Worm (Caenorhabditis elegans): ENCODE data around the gene C23F12.3.

DNA sequence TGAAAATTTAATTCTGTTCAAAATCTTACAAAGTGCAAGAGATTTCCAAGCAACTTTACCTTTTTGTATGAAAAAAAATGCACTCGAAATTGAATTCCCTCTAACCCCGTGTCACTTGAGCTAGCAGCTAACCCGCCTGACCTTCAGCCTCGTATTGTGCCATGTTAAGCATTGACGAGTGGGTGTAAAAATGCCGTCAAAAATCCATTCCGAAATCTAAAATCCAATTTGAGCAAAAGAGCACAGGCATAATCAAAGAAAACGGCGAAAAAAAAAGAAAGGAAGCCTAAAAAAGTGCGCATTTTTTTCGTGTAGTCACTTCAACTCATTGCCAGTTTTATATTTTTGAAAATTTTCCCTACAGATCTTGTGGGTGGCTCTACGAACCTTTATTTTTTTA is 26.9 kb upstream of the C23F12.3 start, which contains the start of gene pkc-2:
- no peak for TF ChIP-seq nfyb-1 (GFP tag; IDR thresholded peaks at IDR 0.05)
- no peak for TF ChIP-seq hlh-12 (tag; optimal IDR thresholded peaks at IDR 0.05)
- TF ChIP-seq ama-1 (optimal IDR thresholded peaks at IDR 0.05): no peak
- no peak for TF ChIP-seq ama-1 (GFP tag; optimal IDR thresholded peaks at IDR 0.05)
- TF ChIP-seq Y95B8A.8 (GFP tag; IDR thresholded peaks at IDR 0.05): no peak
- TF ChIP-seq B0019.2 (GFP tag; conservative IDR thresholded peaks at IDR 0.05): no peak
- TF ChIP-seq snpc-4 (GFP tag; optimal IDR thresholded peaks at IDR 0.05): no peak
- no peak for TF ChIP-seq snpc-4 (tag; optimal IDR thresholded peaks at IDR 0.05)
- TF ChIP-seq ceh-27 (GFP tag; optimal IDR thresholded peaks at IDR 0.05): no peak
- no peak for TF ChIP-seq dpl-1 (GFP tag; optimal IDR thresholded peaks at IDR 0.05)
- TF ChIP-seq lin-26 (GFP tag; IDR thresholded peaks at IDR 0.05): no peak
- TF ChIP-seq lsy-27 (tag; optimal IDR thresholded peaks at IDR 0.05; ENCODE audit: borderline replicate concordance, insufficient read depth): no peak
- no peak for TF ChIP-seq hrde-1 (tag; optimal IDR thresholded peaks at IDR 0.05; ENCODE audit: borderline replicate concordance)

All from whole organism, young adult.